Fruit fly (Drosophila melanogaster) whole organism, embryonic: Measurements from ENCODE around the gene CG12814.

Source experiments
- CG11247 ChIP-seq: fragments of 200-800 bp; sonication (Bioruptor generic); IDR thresholded peaks from 2 replicates; pipeline ENCODE4 v1.3.6; 2022; ENCODE audit warnings: missing biosample characterization, missing genetic modification characterization
- CG2129 ChIP-seq: fragments of 200-800 bp; sonication (Bioruptor generic); IDR thresholded peaks from 2 replicates; pipeline ENCODE4 v1.3.6; 2022; ENCODE audit warnings: missing biosample characterization, missing genetic modification characterization; ENCODE audit not compliant: partially characterized antibody
- CG2199 ChIP-seq: fragments of 200-800 bp; sonication (Bioruptor generic); IDR thresholded peaks from 3 replicates; pipeline ENCODE4 v1.3.6; 2022; ENCODE audit warnings: missing biosample characterization, missing genetic modification characterization
- CG32767 ChIP-seq: fragments of 200-800 bp; sonication (Bioruptor generic); IDR thresholded peaks from 2 replicates; pipeline ENCODE4 v1.3.6; 2022; ENCODE audit warnings: missing biosample characterization, missing genetic modification characterization
- CG32772 ChIP-seq: fragments of 200-800 bp; sonication (Bioruptor generic); IDR thresholded peaks from 2 replicates; pipeline ENCODE4 v1.3.6; 2022; ENCODE audit warnings: missing biosample characterization, missing genetic modification characterization
- CG8388 ChIP-seq: fragments of 200-800 bp; sonication (Bioruptor generic); optimal IDR thresholded peaks from 2 replicates; lab custom pipeline; 2019; ENCODE audit warnings: missing biosample characterization, mild to moderate bottlenecking, missing genetic modification characterization, moderate library complexity
- HLH54F ChIP-seq: fragments of 200-800 bp; sonication (Bioruptor generic); optimal IDR thresholded peaks from 3 replicates; lab custom pipeline; 2016; ENCODE audit warnings: missing biosample characterization, missing genetic modification characterization
- PHDP ChIP-seq: fragments of 200-800 bp; sonication (Bioruptor generic); optimal IDR thresholded peaks from 3 replicates; lab custom pipeline; 2018; ENCODE audit warnings: missing biosample characterization, mild to moderate bottlenecking, missing genetic modification characterization, moderate library complexity
- Sox102F ChIP-seq: fragments of 200-800 bp; sonication (Bioruptor generic); optimal IDR thresholded peaks from 2 replicates; lab custom pipeline; 2018; ENCODE audit warnings: missing biosample characterization, mild to moderate bottlenecking, missing genetic modification characterization, moderate library complexity
- grn ChIP-seq: fragments of 200-800 bp; sonication (Bioruptor generic); optimal IDR thresholded peaks from 3 replicates; lab custom pipeline; 2017; ENCODE audit warnings: missing biosample characterization, missing genetic modification characterization
- pfk ChIP-seq: fragments of 200-800 bp; sonication (Bioruptor generic); optimal IDR thresholded peaks from 2 replicates; lab custom pipeline; 2018; ENCODE audit warnings: missing biosample characterization, mild to moderate bottlenecking, missing genetic modification characterization, moderate library complexity
- pzg ChIP-seq: fragments of 200-800 bp; sonication (Bioruptor generic); optimal IDR thresholded peaks from 3 replicates; lab custom pipeline; 2018; ENCODE audit warnings: missing biosample characterization, mild to moderate bottlenecking, missing genetic modification characterization, moderate library complexity

DNA sequence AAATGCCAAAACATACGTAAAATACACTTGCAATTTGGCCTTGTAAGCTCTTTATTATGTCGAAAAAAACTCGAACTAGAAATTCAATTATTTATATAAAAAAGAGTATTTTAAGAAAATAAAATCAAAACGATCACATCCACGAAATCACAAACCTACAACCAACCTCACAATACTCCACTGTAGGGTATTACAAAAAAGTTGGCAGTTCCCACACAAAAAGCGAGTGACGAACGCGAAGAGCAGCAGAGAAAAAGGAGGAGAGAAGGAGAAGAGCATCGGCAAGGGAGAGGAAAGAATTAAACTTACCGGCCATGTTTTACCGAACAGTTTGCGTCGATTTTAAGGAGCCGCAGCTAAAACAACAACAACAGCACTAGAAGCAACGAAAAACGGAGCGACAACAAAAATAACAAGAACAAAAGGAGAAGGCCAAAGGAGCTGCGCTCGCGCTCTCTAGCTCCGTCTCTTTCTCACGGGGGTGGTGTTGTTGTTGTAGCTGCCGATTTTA lies 56.4 kb downstream of the CG12814 start:
- TF ChIP-seq CG8388 (no peak), Sox102F (GFP tag; lab: Kevin White, UChicago) (no peak), PHDP (no peak), pzg (GFP tag; lab: Kevin White, UChicago) (no peak), CG32767 (GFP tag; lab: Robert Waterston, UW) (no peak), grn (GFP tag; lab: Kevin White, UChicago) (no peak), CG2129 (GFP tag; lab: Robert Waterston, UW) (no peak), HLH54F (GFP tag; lab: Kevin White, UChicago) (no peak), CG2199 (GFP tag; lab: Robert Waterston, UW) (no peak), CG32772 (no peak), CG11247 (no peak), pfk (GFP tag; lab: Kevin White, UChicago) (no peak)
